Worm (Caenorhabditis elegans) whole organism, L4/young adult: ENCODE data around the gene Y39B6A.29.

Source experiments
- W03F9.2 ChIP-seq: fragments of 150-350 bp; optimal IDR thresholded peaks from 2 replicates; lab custom pipeline; 2014; ENCODE audit warnings: missing biosample characterization, missing genetic modification characterization
- dao-5 ChIP-seq: sonication (generic microtip); optimal IDR thresholded peaks from 2 replicates; lab custom pipeline; 2016; ENCODE audit warnings: missing genotype, missing genetic modification characterization, moderate library complexity, missing compliant biosample characterization
- him-1 ChIP-seq: sonication (generic microtip); optimal IDR thresholded peaks from 2 replicates; lab custom pipeline; 2016; ENCODE audit warnings: missing genotype, missing genetic modification reagents, missing genetic modification characterization, missing compliant biosample characterization

The Y39B6A.29 gene

ce11 chrV:19024683-19025082 lies at the start of gene Y39B6A.29:
Gene Y39B6A.29 (minus strand): TSS chrV:19024783.
- TF ChIP-seq W03F9.2 (no peak), dao-5 (tag; lab: Kevin White, UChicago) (no peak), him-1 (tag; lab: Kevin White, UChicago) (no peak)

- no peak for TF ChIP-seq W03F9.2
- no peak for TF ChIP-seq dao-5 (tag; lab: Kevin White, UChicago)
- TF ChIP-seq him-1 (tag; lab: Kevin White, UChicago), result no peak
Observed at ce11 chrV:19073169-19073568, 48.6 kb upstream of the Y39B6A.29 start.

ce11 chrV:19068888-19069287 lies 44.3 kb upstream of the Y39B6A.29 start:
- TF ChIP-seq him-1 (tag; lab: Kevin White, UChicago) (no peak), W03F9.2 (no peak), dao-5 (tag; lab: Kevin White, UChicago) (no peak)

- TF ChIP-seq W03F9.2 (no peak), him-1 (tag; lab: Kevin White, UChicago) (no peak), dao-5 (tag; lab: Kevin White, UChicago) (no peak)
Observed at ce11 chrV:19063326-19063725, 38.7 kb upstream of the Y39B6A.29 start.

- no peak for TF ChIP-seq him-1 (tag; lab: Kevin White, UChicago)
- no peak for TF ChIP-seq W03F9.2
- TF ChIP-seq dao-5 (tag; lab: Kevin White, UChicago), result no peak
Observed at ce11 chrV:19059873-19060272, 35.3 kb upstream of the Y39B6A.29 start, which contains the start of gene twk-46. Gene twk-46 (plus strand): TSS chrV:19060173.

ce11 chrV:19058086-19058485 lies 33.5 kb upstream of the Y39B6A.29 start:
- TF ChIP-seq W03F9.2 (no peak), dao-5 (tag; lab: Kevin White, UChicago) (no peak), him-1 (tag; lab: Kevin White, UChicago) (no peak)

- TF ChIP-seq W03F9.2, result no peak
- TF ChIP-seq him-1 (tag; lab: Kevin White, UChicago), result no peak
- no peak for TF ChIP-seq dao-5 (tag; lab: Kevin White, UChicago)
Observed at ce11 chrV:19057602-19058001, 33.0 kb upstream of the Y39B6A.29 start.

- no peak for TF ChIP-seq W03F9.2
- TF ChIP-seq him-1 (tag; lab: Kevin White, UChicago), result no peak
- TF ChIP-seq dao-5 (tag; lab: Kevin White, UChicago), result no peak
Observed at ce11 chrV:19053281-19053680, 28.7 kb upstream of the Y39B6A.29 start.

ce11 chrV:19051425-19051824 lies 26.8 kb upstream of the Y39B6A.29 start:
- TF ChIP-seq dao-5 (tag; lab: Kevin White, UChicago) (no peak), him-1 (tag; lab: Kevin White, UChicago) (no peak), W03F9.2 (no peak)

- TF ChIP-seq him-1 (tag; lab: Kevin White, UChicago) (no peak), W03F9.2 (no peak), dao-5 (tag; lab: Kevin White, UChicago) (no peak)
Observed at ce11 chrV:19050888-19051287, 26.3 kb upstream of the Y39B6A.29 start.

- TF ChIP-seq him-1 (tag; lab: Kevin White, UChicago), result no peak
- TF ChIP-seq W03F9.2, result no peak
- TF ChIP-seq dao-5 (tag; lab: Kevin White, UChicago), result no peak
Observed at ce11 chrV:19050438-19050837, 25.9 kb upstream of the Y39B6A.29 start, which contains the start of gene asp-1. Gene asp-1 (minus strand): TSS chrV:19050752.

ce11 chrV:19049140-19050092 lies 24.8 kb upstream of the Y39B6A.29 start:
- TF ChIP-seq W03F9.2 (no peak), dao-5 (tag; lab: Kevin White, UChicago) (no peak), him-1 (tag; lab: Kevin White, UChicago) (no peak)

ce11 chrV:19047442-19047841 lies 22.9 kb upstream of the Y39B6A.29 start:
- TF ChIP-seq dao-5 (tag; lab: Kevin White, UChicago) (no peak), him-1 (tag; lab: Kevin White, UChicago) (no peak), W03F9.2 (no peak)

- no peak for TF ChIP-seq W03F9.2
- no peak for TF ChIP-seq dao-5 (tag; lab: Kevin White, UChicago)
- TF ChIP-seq him-1 (tag; lab: Kevin White, UChicago), result no peak
Observed at ce11 chrV:19044753-19045152, 20.2 kb upstream of the Y39B6A.29 start, which contains the start of gene asp-15. Gene asp-15 (minus strand): TSS chrV:19044853.
